Fruit fly (Drosophila melanogaster) whole organism, embryonic: ENCODE results near the gene RpL34b.

ENCODE experiments used
- BtbVII ChIP-seq: fragments of 200-800 bp; sonication (Bioruptor generic); optimal IDR thresholded peaks from 3 replicates; lab custom pipeline; 2017; ENCODE audit warnings: missing biosample characterization, mild to moderate bottlenecking, missing genetic modification characterization
- CG10366 ChIP-seq: fragments of 200-800 bp; sonication (Bioruptor generic); IDR thresholded peaks from 2 replicates; pipeline ENCODE4 v1.3.6; 2022; ENCODE audit warnings: missing biosample characterization, missing genetic modification characterization
- CG10565 ChIP-seq: fragments of 200-800 bp; sonication (Bioruptor generic); optimal IDR thresholded peaks from 3 replicates; lab custom pipeline; 2016; ENCODE audit warnings: missing biosample characterization, mild to moderate bottlenecking, missing genetic modification characterization
- CG11398 ChIP-seq: fragments of 200-800 bp; sonication (Bioruptor generic); optimal IDR thresholded peaks from 2 replicates; lab custom pipeline; 2016; ENCODE audit warnings: missing biosample characterization, missing genetic modification characterization
- CG12391 ChIP-seq: fragments of 200-800 bp; sonication (Bioruptor generic); optimal IDR thresholded peaks from 3 replicates; lab custom pipeline; 2018; ENCODE audit warnings: missing biosample characterization, mild to moderate bottlenecking, missing genetic modification characterization, moderate library complexity
- CG12659 ChIP-seq: fragments of 200-800 bp; sonication (Bioruptor generic); optimal IDR thresholded peaks from 3 replicates; lab custom pipeline; 2017; ENCODE audit warnings: mild to moderate bottlenecking, missing biosample characterization, missing genetic modification reagents, missing genetic modification characterization
- CG13894 ChIP-seq: fragments of 200-800 bp; sonication (Bioruptor generic); optimal IDR thresholded peaks from 3 replicates; lab custom pipeline; 2018; ENCODE audit warnings: missing biosample characterization, mild to moderate bottlenecking, missing genetic modification characterization, moderate library complexity
- CG14441 ChIP-seq: fragments of 200-800 bp; sonication (Bioruptor generic); IDR thresholded peaks from 2 replicates; pipeline ENCODE4 v1.3.6; 2022; ENCODE audit warnings: missing biosample characterization, missing genetic modification characterization
- CG14710 ChIP-seq: fragments of 200-800 bp; sonication (Bioruptor generic); optimal IDR thresholded peaks from 3 replicates; lab custom pipeline; 2019; ENCODE audit warnings: missing biosample characterization, mild to moderate bottlenecking, missing genetic modification characterization, moderate library complexity
- CG16779 ChIP-seq: fragments of 200-800 bp; sonication (Bioruptor generic); IDR thresholded peaks from 2 replicates; pipeline ENCODE4 v1.3.6; 2022; ENCODE audit warnings: missing biosample characterization, missing genetic modification characterization
- CG16863 ChIP-seq: fragments of 200-800 bp; sonication (Bioruptor generic); optimal IDR thresholded peaks from 3 replicates; lab custom pipeline; 2016; ENCODE audit warnings: missing biosample characterization, missing genetic modification characterization
- CG1832 ChIP-seq: fragments of 200-800 bp; sonication (Bioruptor generic); optimal IDR thresholded peaks from 2 replicates; lab custom pipeline; 2017; ENCODE audit warnings: missing biosample characterization, mild to moderate bottlenecking, missing genetic modification characterization, inconsistent platforms
- CG2116 ChIP-seq: fragments of 200-800 bp; sonication (Bioruptor generic); optimal IDR thresholded peaks from 3 replicates; lab custom pipeline; 2018; ENCODE audit warnings: missing biosample characterization, mild to moderate bottlenecking, missing genetic modification characterization
- CG30403 ChIP-seq: fragments of 200-800 bp; sonication (Bioruptor generic); optimal IDR thresholded peaks from 3 replicates; lab custom pipeline; 2016; ENCODE audit warnings: missing biosample characterization, missing genetic modification characterization
- CG3163 ChIP-seq: fragments of 200-800 bp; sonication (Bioruptor generic); optimal IDR thresholded peaks from 3 replicates; lab custom pipeline; 2016; ENCODE audit warnings: missing biosample characterization, missing genetic modification characterization
- CG4404 ChIP-seq: fragments of 200-800 bp; sonication (Bioruptor generic); IDR thresholded peaks from 2 replicates; pipeline ENCODE4 v1.3.6; 2022; ENCODE audit warnings: missing biosample characterization, missing genetic modification characterization
- CG4424 ChIP-seq: fragments of 200-800 bp; sonication (Bioruptor generic); optimal IDR thresholded peaks from 3 replicates; lab custom pipeline; 2016; ENCODE audit warnings: missing biosample characterization, missing genetic modification characterization
- CG7357 ChIP-seq: fragments of 200-800 bp; sonication (Bioruptor generic); IDR thresholded peaks from 3 replicates; pipeline ENCODE4 v1.3.6; 2022; ENCODE audit warnings: missing biosample characterization, missing genetic modification characterization
- CG8359 ChIP-seq: fragments of 200-800 bp; sonication (Bioruptor generic); optimal IDR thresholded peaks from 2 replicates; lab custom pipeline; 2017; ENCODE audit warnings: missing biosample characterization, mild to moderate bottlenecking, missing genetic modification characterization, borderline replicate concordance
- CG9932 ChIP-seq: fragments of 200-800 bp; sonication (Bioruptor generic); IDR thresholded peaks from 2 replicates; pipeline ENCODE4 v1.3.6; 2022; ENCODE audit warnings: missing biosample characterization, missing genetic modification characterization
- Camta ChIP-seq: fragments of 200-800 bp; sonication (Bioruptor generic); optimal IDR thresholded peaks from 2 replicates; lab custom pipeline; 2016; ENCODE audit warnings: missing biosample characterization, missing genetic modification characterization
- D19A ChIP-seq: fragments of 200-800 bp; optimal IDR thresholded peaks from 3 replicates; lab custom pipeline; 2019; ENCODE audit warnings: missing biosample characterization, mild to moderate bottlenecking, missing genetic modification characterization, moderate library complexity
- Fer2 ChIP-seq: fragments of 200-800 bp; sonication (Bioruptor generic); optimal IDR thresholded peaks from 2 replicates; lab custom pipeline; 2018; ENCODE audit warnings: missing biosample characterization, mild to moderate bottlenecking, missing genetic modification characterization, moderate library complexity
- HHEX ChIP-seq: fragments of 200-800 bp; sonication (Bioruptor generic); optimal IDR thresholded peaks from 3 replicates; lab custom pipeline; 2017; ENCODE audit warnings: missing biosample characterization, mild to moderate bottlenecking, missing genetic modification characterization, missing genetic modification reagents
- Hand ChIP-seq: fragments of 200-800 bp; sonication (Bioruptor generic); optimal IDR thresholded peaks from 2 replicates; lab custom pipeline; 2017; ENCODE audit warnings: mild to moderate bottlenecking, missing biosample characterization, missing genetic modification reagents, missing genetic modification characterization
- Nf-YA ChIP-seq: fragments of 200-800 bp; sonication (Bioruptor generic); IDR thresholded peaks from 2 replicates; pipeline ENCODE4 v1.3.6; 2022; ENCODE audit warnings: missing biosample characterization, missing genetic modification characterization
- Scr ChIP-seq: fragments of 200-800 bp; sonication (Bioruptor generic); IDR thresholded peaks from 2 replicates; pipeline ENCODE4 v1.3.6; 2022; ENCODE audit warnings: missing biosample characterization, missing genetic modification characterization; ENCODE audit not compliant: partially characterized antibody
- Side ChIP-seq: fragments of 200-800 bp; sonication (Bioruptor generic); optimal IDR thresholded peaks from 2 replicates; lab custom pipeline; 2016; ENCODE audit warnings: missing biosample characterization, missing genetic modification characterization
- Sry-β ChIP-seq: fragments of 200-800 bp; sonication (Bioruptor generic); optimal IDR thresholded peaks from 2 replicates; lab custom pipeline; 2018; ENCODE audit warnings: missing biosample characterization, mild to moderate bottlenecking, missing genetic modification characterization, moderate library complexity
- ab ChIP-seq: fragments of 200-800 bp; sonication (Bioruptor generic); optimal IDR thresholded peaks from 2 replicates; lab custom pipeline; 2016; ENCODE audit warnings: missing biosample characterization, missing genetic modification characterization
- ase ChIP-seq: fragments of 200-800 bp; sonication (Bioruptor generic); IDR thresholded peaks from 3 replicates; pipeline ENCODE4 v1.3.6; 2022; ENCODE audit warnings: missing biosample characterization, missing genetic modification characterization
- chif ChIP-seq, 2 experiments: fragments of 200-800 bp; sonication (Bioruptor generic); optimal IDR thresholded peaks; 3 replicates each; lab custom pipeline; 2016; ENCODE audit warnings: missing biosample characterization in 2 of 2, missing genetic modification characterization in 2 of 2
- dm ChIP-seq: fragments of 200-800 bp; sonication (Bioruptor generic); optimal IDR thresholded peaks from 3 replicates; lab custom pipeline; 2016; ENCODE audit warnings: missing biosample characterization, missing genetic modification characterization
- dmrt11E ChIP-seq: fragments of 200-800 bp; sonication (Bioruptor generic); optimal IDR thresholded peaks from 3 replicates; lab custom pipeline; 2018; ENCODE audit warnings: missing biosample characterization, mild to moderate bottlenecking, missing genetic modification characterization, moderate library complexity
- emc ChIP-seq: fragments of 200-800 bp; sonication (Bioruptor generic); optimal IDR thresholded peaks from 2 replicates; lab custom pipeline; 2016; ENCODE audit warnings: missing biosample characterization, missing genetic modification characterization
- ems ChIP-seq: fragments of 200-800 bp; sonication (Bioruptor generic); optimal IDR thresholded peaks from 3 replicates; lab custom pipeline; 2016; ENCODE audit warnings: missing biosample characterization, missing genetic modification characterization
- fd102C ChIP-seq: fragments of 200-800 bp; sonication (Bioruptor generic); optimal IDR thresholded peaks from 2 replicates; lab custom pipeline; 2018; ENCODE audit warnings: missing biosample characterization, mild to moderate bottlenecking, missing genetic modification characterization, moderate library complexity
- fd96Cb ChIP-seq: fragments of 200-800 bp; sonication (Bioruptor generic); optimal IDR thresholded peaks from 2 replicates; lab custom pipeline; 2018; ENCODE audit warnings: missing biosample characterization, mild to moderate bottlenecking, missing genetic modification characterization, moderate library complexity
- fru ChIP-seq: fragments of >200 bp; optimal IDR thresholded peaks from 2 replicates; lab custom pipeline; 2017
- gsb ChIP-seq: fragments of 200-800 bp; sonication (Bioruptor generic); IDR thresholded peaks from 2 replicates; pipeline ENCODE4 v1.3.6; 2022; ENCODE audit warnings: missing biosample characterization, missing genetic modification characterization
- gsb-n ChIP-seq: fragments of 200-800 bp; sonication (Bioruptor generic); optimal IDR thresholded peaks from 3 replicates; lab custom pipeline; 2018; ENCODE audit warnings: missing biosample characterization, mild to moderate bottlenecking, missing genetic modification characterization
- lilli ChIP-seq: fragments of 200-800 bp; sonication (Bioruptor generic); optimal IDR thresholded peaks from 3 replicates; lab custom pipeline; 2016; ENCODE audit warnings: missing biosample characterization, missing genetic modification characterization
- mam ChIP-seq: fragments of 200-800 bp; sonication (Bioruptor generic); optimal IDR thresholded peaks from 3 replicates; lab custom pipeline; 2016; ENCODE audit warnings: missing biosample characterization, missing genetic modification characterization
- mld ChIP-seq: fragments of 200-800 bp; sonication (Bioruptor generic); IDR thresholded peaks from 3 replicates; pipeline ENCODE4 v1.3.6; 2022; ENCODE audit warnings: missing biosample characterization, missing genetic modification characterization; ENCODE audit not compliant: partially characterized antibody
- pzg ChIP-seq: fragments of 200-800 bp; sonication (Bioruptor generic); optimal IDR thresholded peaks from 3 replicates; lab custom pipeline; 2018; ENCODE audit warnings: missing biosample characterization, mild to moderate bottlenecking, missing genetic modification characterization, moderate library complexity
- ro ChIP-seq: fragments of 200-800 bp; sonication (Bioruptor generic); IDR thresholded peaks from 2 replicates; pipeline ENCODE4 v1.3.6; 2022; ENCODE audit warnings: missing biosample characterization, missing genetic modification characterization
- seq ChIP-seq: fragments of 200-800 bp; sonication (Bioruptor generic); IDR thresholded peaks from 2 replicates; pipeline ENCODE4 v1.3.6; 2022; ENCODE audit warnings: missing biosample characterization, missing genetic modification characterization
- ttk ChIP-seq: fragments of 200-800 bp; sonication (Bioruptor generic); IDR thresholded peaks from 2 replicates; pipeline ENCODE4 v2.1.2; 2022; ENCODE audit warnings: missing biosample characterization, missing genetic modification characterization
- yki ChIP-seq: fragments of >200 bp; optimal IDR thresholded peaks from 3 replicates; lab custom pipeline; 2018
- zen2 ChIP-seq: fragments of 200-800 bp; sonication (Bioruptor generic); IDR thresholded peaks from 3 replicates; pipeline ENCODE4 v1.3.6; 2022; ENCODE audit warnings: missing biosample characterization, missing genetic modification characterization; ENCODE audit not compliant: partially characterized antibody
- zfh1 ChIP-seq: fragments of 200-800 bp; sonication (Bioruptor generic); IDR thresholded peaks from 3 replicates; pipeline ENCODE4 v1.3.6; 2022; ENCODE audit warnings: missing biosample characterization, missing genetic modification characterization
- zfh2 ChIP-seq: fragments of 200-800 bp; sonication (Bioruptor generic); optimal IDR thresholded peaks from 2 replicates; lab custom pipeline; 2016; ENCODE audit warnings: missing biosample characterization, missing genetic modification characterization

The RpL34b gene

DNA sequence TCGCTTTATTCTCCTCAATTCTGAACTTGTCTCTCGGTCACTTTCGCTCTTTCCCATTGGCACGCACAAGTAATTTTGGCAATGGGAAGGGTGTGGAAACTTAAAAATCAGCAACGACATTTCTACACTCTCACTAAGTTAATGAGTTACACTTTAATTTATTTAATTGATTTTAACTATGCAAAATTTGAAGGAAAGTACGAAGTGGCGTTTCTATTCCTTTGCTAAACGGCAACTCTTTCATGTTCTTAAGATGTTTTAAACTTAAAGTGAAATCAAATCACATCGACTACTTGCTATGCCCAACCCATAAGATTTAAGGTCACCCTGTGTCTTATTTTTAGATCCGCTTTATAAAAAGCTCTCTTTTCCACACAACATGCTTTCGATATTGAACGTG, 30.6 kb downstream of the RpL34b start (continued):
- TF ChIP-seq CG30403 (peak; percentile 62), ems (GFP tag; lab: Kevin White, UChicago) (no peak), zen2 (GFP tag; lab: Robert Waterston, UW) (no peak), CG4404 (GFP tag; lab: Robert Waterston, UW) (peak; percentile 37; the same call in 1 of the 2 replicates), yki (lab: Kevin White, UChicago) (no peak), Hand (no peak), ttk (GFP tag; lab: Robert Waterston, UW) (0 out of 2 replicates have a peak, but pooled peaks have one; percentile 17), chif (GFP tag; optimal IDR thresholded peaks at IDR 0.05; lab: Kevin White, UChicago) (peak in 1 of 2 experiments; percentile 26), CG1832 (no peak), Sry-β (GFP tag; lab: Kevin White, UChicago) (no peak), CG7357 (GFP tag; lab: Robert Waterston, UW) (peak; percentile 52; the same call in 1 of the 3 replicates), Camta (peak; percentile 26), seq (peak; percentile 60; the same call in 1 of the 2 replicates), CG9932 (GFP tag; lab: Robert Waterston, UW) (peak; percentile 69), pzg (GFP tag; lab: Kevin White, UChicago) (no peak), CG4424 (GFP tag; lab: Kevin White, UChicago) (peak; percentile 12), CG3163 (GFP tag; lab: Kevin White, UChicago) (peak; percentile 8), CG16863 (GFP tag; lab: Kevin White, UChicago) (no peak), fd96Cb (tag; lab: Kevin White, UChicago) (peak; percentile 40), CG2116 (GFP tag; lab: Kevin White, UChicago) (no peak), CG14441 (GFP tag; lab: Robert Waterston, UW) (peak; percentile 68), CG14710 (tag; lab: Kevin White, UChicago) (no peak), CG12659 (GFP tag; lab: Kevin White, UChicago) (peak; percentile 46), BtbVII (GFP tag; lab: Kevin White, UChicago) (peak; percentile 65), gsb-n (no peak), mld (GFP tag; lab: Robert Waterston, UW) (no peak), zfh1 (peak; percentile 35; the same call in 1 of the 3 replicates), Fer2 (tag; lab: Kevin White, UChicago) (no peak), fd102C (no peak), CG12391 (peak; percentile 58), Scr (no peak), CG8359 (GFP tag; lab: Kevin White, UChicago) (no peak), CG10565 (GFP tag; lab: Kevin White, UChicago) (no peak), mam (peak; percentile 62), emc (GFP tag; lab: Kevin White, UChicago) (no peak), CG16779 (GFP tag; lab: Robert Waterston, UW) (no peak), ro (GFP tag; lab: Robert Waterston, UW) (no peak), Nf-YA (GFP tag; lab: Robert Waterston, UW) (no peak), HHEX (peak; percentile 57), CG10366 (GFP tag; lab: Robert Waterston, UW) (no peak), fru (lab: Kevin White, UChicago) (no peak), gsb (GFP tag; lab: Robert Waterston, UW) (no peak), D19A (peak; percentile 97), Side (no peak), ase (GFP tag; lab: Robert Waterston, UW) (peak; percentile 27; the same call in 2 of the 3 replicates), CG11398 (GFP tag; lab: Kevin White, UChicago) (no peak), dmrt11E (no peak), CG13894 (no peak), dm (no peak), zfh2 (GFP tag; lab: Kevin White, UChicago) (peak; percentile 44), ab (GFP tag; lab: Kevin White, UChicago) (no peak), lilli (GFP tag; lab: Kevin White, UChicago) (peak; percentile 67)
